Worm (Caenorhabditis elegans): ENCODE results near the gene arrd-17.
"Not testable (repeated sequence)": the region's sequence is repeated elsewhere in the genome, so short reads cannot be mapped to it uniquely, and the experiment has no call there.

DNA sequence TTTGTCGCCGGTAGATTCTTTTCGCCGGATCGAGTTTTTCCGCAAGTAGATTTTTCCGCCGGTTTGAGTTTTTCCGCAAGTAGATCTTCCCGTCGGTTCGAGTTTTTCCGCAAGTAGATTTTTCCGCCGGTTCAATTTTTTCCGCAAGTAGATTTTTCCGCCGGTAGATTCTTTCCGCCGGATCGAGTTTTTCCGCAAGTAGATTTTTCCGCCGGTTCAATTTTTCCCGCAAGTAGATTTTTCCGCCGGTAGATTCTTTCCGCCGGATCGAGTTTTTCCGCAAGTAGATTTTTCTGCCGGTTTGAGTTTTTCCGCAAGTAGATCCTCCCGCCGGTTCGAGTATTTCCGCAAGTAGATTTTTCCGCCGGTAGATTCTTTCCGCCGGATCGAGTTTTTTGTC is 45.5 kb downstream of the arrd-17 start:
- not testable (repeated sequence) for TF ChIP-seq med-1 (GFP tag; optimal IDR thresholded peaks at IDR 0.05; ENCODE audit: insufficient read depth); ztf-23 (GFP tag; IDR thresholded peaks at IDR 0.05); flt-1 (GFP tag; IDR thresholded peaks at IDR 0.05); ref-1 (GFP tag; conservative IDR thresholded peaks at IDR 0.05)
